Worm (Caenorhabditis elegans): Measurements from ENCODE around the gene pcf-11.

- TF ChIP-seq lsy-2 (tag; optimal IDR thresholded peaks at IDR 0.05) (no peak), pag-3 (tag; optimal IDR thresholded peaks at IDR 0.05; ENCODE audit: borderline replicate concordance, insufficient read depth) (no peak), skn-1 (tag; optimal IDR thresholded peaks at IDR 0.05) (no peak), unc-62 (GFP tag; optimal IDR thresholded peaks at IDR 0.05) (no peak), mdl-1 (tag; optimal IDR thresholded peaks at IDR 0.05) (no peak)
Observed at ce11 chrIII:5047740-5048139, 23.0 kb downstream of the pcf-11 start, which contains the start of gene C45G9.5.

Data from whole organism, L1 larva.